Worm (Caenorhabditis elegans): ENCODE measurements around the gene cpt-6.

DNA sequence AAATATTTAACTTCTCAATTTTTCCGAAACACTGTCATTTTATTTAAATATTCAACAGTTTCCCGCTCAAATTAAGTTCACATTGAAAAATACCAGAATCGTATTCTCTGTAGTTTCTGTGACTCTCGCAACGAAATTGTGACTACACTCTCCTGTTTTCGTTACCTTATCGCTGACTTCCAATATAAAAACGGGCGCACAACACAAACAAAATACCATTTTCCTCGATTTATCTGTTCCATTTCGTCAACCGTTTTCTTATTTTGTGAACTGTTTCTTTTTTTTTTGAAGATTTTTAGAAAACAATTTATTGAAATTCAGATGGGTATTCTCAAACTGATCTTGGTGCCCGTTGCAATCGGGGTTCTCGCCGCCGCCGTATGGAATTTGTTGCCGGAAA lies 5.2 kb upstream of the cpt-6 start, which contains the start of gene W01A11.1:
- TF ChIP-seq him-1 (tag; optimal IDR thresholded peaks at IDR 0.05): no peak
- no peak for TF ChIP-seq W03F9.2 (tag; optimal IDR thresholded peaks at IDR 0.05)
- TF ChIP-seq dao-5 (tag; optimal IDR thresholded peaks at IDR 0.05): no peak

All from whole organism, L4/young adult.